Worm (Caenorhabditis elegans) whole organism, late embryonic: ENCODE data around the gene cpl-1.

ENCODE experiments used
- K02D7.2 ChIP-seq: sonication (generic microtip); optimal IDR thresholded peaks from 2 replicates; lab custom pipeline; 2017; ENCODE audit warnings: mild to moderate bottlenecking, missing genetic modification characterization, missing compliant biosample characterization
- ama-1 ChIP-seq: fragments of 150-350 bp; optimal IDR thresholded peaks from 2 replicates; lab custom pipeline; 2014
- elt-4 ChIP-seq: sonication (generic microtip); optimal IDR thresholded peaks from 2 replicates; lab custom pipeline; 2016; ENCODE audit warnings: missing genetic modification characterization, missing compliant biosample characterization
- lim-6 ChIP-seq: sonication (generic microtip); optimal IDR thresholded peaks from 2 replicates; lab custom pipeline; 2016; ENCODE audit warnings: missing genetic modification characterization, missing compliant biosample characterization
- pat-9 ChIP-seq: fragments of 200-800 bp; sonication (Bioruptor generic); optimal IDR thresholded peaks from 2 replicates; lab custom pipeline; 2018; ENCODE audit warnings: mild to moderate bottlenecking, missing genetic modification characterization, moderate library complexity, missing compliant biosample characterization
- pha-4 ChIP-seq: fragments of 150-350 bp; optimal IDR thresholded peaks from 2 replicates; lab custom pipeline; 2018; ENCODE audit warnings: missing biosample characterization, missing genetic modification reagents, missing genetic modification characterization

ce11 chrV:16604301-16604700 lies 9.2 kb upstream of the cpl-1 start:
- TF ChIP-seq pat-9 (tag; lab: Kevin White, UChicago) (no peak), pha-4 (tag; lab: Kevin White, UChicago) (no peak), K02D7.2 (tag; lab: Kevin White, UChicago) (no peak), elt-4 (tag; lab: Kevin White, UChicago) (no peak), ama-1 (lab: Kevin White, UChicago) (no peak), lim-6 (tag; lab: Kevin White, UChicago) (no peak)
